Worm (Caenorhabditis elegans) whole organism, young adult: ENCODE results near the gene zfp-1.

ENCODE experiments used
- C06A6.2 ChIP-seq: fragments of 200-800 bp; sonication (Bioruptor generic); conservative IDR thresholded peaks from 2 replicates; pipeline ENCODE4 v1.3.6; 2022; ENCODE audit warnings: missing genetic modification characterization, missing compliant biosample characterization
- F52B5.7 ChIP-seq: sonication (generic microtip); optimal IDR thresholded peaks from 2 replicates; lab custom pipeline; 2016; ENCODE audit warnings: mild to moderate bottlenecking, missing genetic modification characterization, missing compliant biosample characterization
- F57A8.1 ChIP-seq: fragments of 200-800 bp; sonication (Bioruptor generic); optimal IDR thresholded peaks from 2 replicates; lab custom pipeline; 2018; ENCODE audit warnings: mild to moderate bottlenecking, missing genetic modification characterization, moderate library complexity, missing compliant biosample characterization
- Y53G8AR.9 ChIP-seq: fragments of 200-800 bp; sonication (Bioruptor generic); conservative IDR thresholded peaks from 2 replicates; pipeline ENCODE4 v1.3.6; 2022; ENCODE audit warnings: missing genetic modification reagents, missing genetic modification characterization, missing compliant biosample characterization
- dpl-1 ChIP-seq: fragments of 150-350 bp; optimal IDR thresholded peaks from 2 replicates; lab custom pipeline; 2014; ENCODE audit warnings: missing biosample characterization, missing genetic modification reagents, missing genetic modification characterization
- egrh-3 ChIP-seq: fragments of 200-800 bp; sonication (Bioruptor generic); IDR thresholded peaks from 2 replicates; pipeline ENCODE4 v1.3.6; 2022; ENCODE audit warnings: missing genetic modification reagents, missing genetic modification characterization, missing compliant biosample characterization
- hlh-12 ChIP-seq: sonication (generic microtip); optimal IDR thresholded peaks from 2 replicates; lab custom pipeline; 2016; ENCODE audit warnings: missing genetic modification characterization, missing compliant biosample characterization
- mxl-1 ChIP-seq: sonication (generic microtip); optimal IDR thresholded peaks from 2 replicates; lab custom pipeline; 2016; ENCODE audit warnings: missing genetic modification characterization, missing compliant biosample characterization
- snpc-4 ChIP-seq, 5 experiments: fragments of 150-350 bp in 1 of 5; sonication (generic microtip) in 4 of 5; optimal IDR thresholded peaks; 2 replicates each; lab custom pipeline; 2014 to 2018; ENCODE audit warnings: missing genetic modification characterization in 5 of 5, missing biosample characterization in 3 of 5, antibody characterized with exemption in 2 of 5, mild to moderate bottlenecking in 2 of 5, missing compliant biosample characterization in 2 of 5, missing genotype in 2 of 5, moderate library complexity in 2 of 5, missing genetic modification reagents in 1 of 5

DNA sequence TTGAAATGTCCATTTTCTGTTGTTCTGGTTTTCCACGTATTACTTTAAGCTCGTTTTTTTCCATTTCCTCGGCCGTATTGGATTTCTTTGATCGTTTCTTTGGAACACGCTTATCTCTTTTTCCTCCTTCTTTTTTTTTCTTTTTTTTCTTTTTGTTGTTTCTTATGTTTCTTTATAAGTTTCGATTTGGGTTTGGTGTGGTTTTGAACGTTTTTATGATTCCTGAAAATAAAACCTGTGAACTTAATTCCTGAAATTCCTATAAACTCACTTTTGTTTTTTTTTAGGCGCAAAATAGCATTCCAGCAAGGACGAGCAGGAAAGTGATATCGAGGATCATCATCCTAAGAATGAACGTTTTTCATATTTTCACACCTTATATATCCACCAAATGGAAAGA lies 20.2 kb upstream of the zfp-1 start, which contains the start of gene K02D10.2:
- TF ChIP-seq F57A8.1 (GFP tag; lab: Kevin White, UChicago) (no peak), egrh-3 (GFP tag; lab: Robert Waterston, UW) (no peak), C06A6.2 (GFP tag; lab: Robert Waterston, UW) (no peak), Y53G8AR.9 (GFP tag; lab: Robert Waterston, UW) (no peak), hlh-12 (no peak), dpl-1 (GFP tag; lab: Kevin White, UChicago) (no peak), F52B5.7 (tag; lab: Kevin White, UChicago) (no peak), snpc-4 (GFP tag; optimal IDR thresholded peaks at IDR 0.05; lab: Kevin White, UChicago) (no peak), snpc-4 (tag; optimal IDR thresholded peaks at IDR 0.05; lab: Kevin White, UChicago) (no peak), mxl-1 (tag; lab: Kevin White, UChicago) (no peak)
